Fruit fly (Drosophila melanogaster): ENCODE data around the gene CG9168.

CG9168 gene

DNA sequence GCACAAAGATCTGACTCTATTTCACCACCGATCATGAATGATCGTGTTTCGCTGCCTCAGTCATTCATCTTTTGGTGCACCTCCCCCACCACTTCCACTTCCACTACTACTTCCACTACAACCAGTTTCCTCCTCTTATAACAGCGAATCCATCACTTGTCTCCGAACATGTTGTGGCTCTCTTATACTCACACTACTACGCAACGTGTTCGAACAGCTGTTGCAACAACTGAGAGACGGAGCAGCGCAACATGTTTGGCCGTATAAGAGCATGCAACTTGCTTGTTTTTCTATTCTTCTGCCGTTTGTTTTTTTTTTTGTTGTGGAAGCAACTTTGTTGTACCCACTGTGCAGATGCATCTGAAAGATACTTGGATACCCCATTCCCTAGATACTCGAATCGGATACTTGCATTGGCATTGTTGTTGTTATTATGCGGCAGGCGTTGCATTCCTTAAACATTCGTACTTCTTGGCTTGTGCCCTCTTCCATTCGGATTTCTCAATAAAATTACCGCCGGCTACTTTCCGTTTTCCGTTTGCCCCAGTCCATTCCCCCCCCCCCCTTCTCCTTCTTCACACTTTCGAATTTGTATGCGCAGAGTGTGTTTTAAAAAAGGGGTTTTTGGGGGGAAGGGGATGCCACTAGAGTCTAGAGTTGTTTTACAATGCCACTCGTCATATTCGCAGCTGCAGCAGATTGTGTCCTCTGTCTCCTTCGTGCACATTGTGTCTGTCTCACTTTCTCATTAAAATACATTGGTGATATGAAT lies 43.8 kb upstream of the CG9168 start (continued):
- TF ChIP-seq lilli (GFP tag; optimal IDR thresholded peaks at IDR 0.05) (no peak), org-1 (GFP tag; optimal IDR thresholded peaks at IDR 0.05) (no peak), CG34422 (GFP tag; IDR thresholded peaks at IDR 0.05) (no peak), CG12299 (tag; optimal IDR thresholded peaks at IDR 0.05) (no peak), CG10654 (GFP tag; optimal IDR thresholded peaks at IDR 0.05) (no peak), pan (optimal IDR thresholded peaks at IDR 0.05) (no peak), pan (GFP tag; optimal IDR thresholded peaks at IDR 0.05 in 1 of 2, IDR thresholded peaks at IDR 0.05 in 1 of 2) (no peak), CG7271 (tag; optimal IDR thresholded peaks at IDR 0.05) (no peak), CG3163 (GFP tag; optimal IDR thresholded peaks at IDR 0.05) (no peak), CG13296 (GFP tag; optimal IDR thresholded peaks at IDR 0.05) (no peak), Lim3 (GFP tag; IDR thresholded peaks at IDR 0.05) (no peak), twi (tag; optimal IDR thresholded peaks at IDR 0.05) (no peak), CG3995 (GFP tag; optimal IDR thresholded peaks at IDR 0.05) (no peak), dmrt11E (tag; optimal IDR thresholded peaks at IDR 0.05) (no peak), Fer2 (tag; optimal IDR thresholded peaks at IDR 0.05) (no peak), C15 (GFP tag; IDR thresholded peaks at IDR 0.05) (no peak), CG5180 (GFP tag; optimal IDR thresholded peaks at IDR 0.05) (peak; percentile 99), Usf (GFP tag; optimal IDR thresholded peaks at IDR 0.05) (no peak), Side (GFP tag; optimal IDR thresholded peaks at IDR 0.05) (no peak), Atf3 (GFP tag; optimal IDR thresholded peaks at IDR 0.05) (no peak), MESR4 (GFP tag; optimal IDR thresholded peaks at IDR 0.05) (no peak), CG14441 (GFP tag; IDR thresholded peaks at IDR 0.05) (no peak), Rx (GFP tag; IDR thresholded peaks at IDR 0.05) (no peak), jigr1 (GFP tag; IDR thresholded peaks at IDR 0.05) (no peak), CG18599 (GFP tag; optimal IDR thresholded peaks at IDR 0.05) (no peak), Awh (GFP tag; IDR thresholded peaks at IDR 0.05) (no peak)

DNA sequence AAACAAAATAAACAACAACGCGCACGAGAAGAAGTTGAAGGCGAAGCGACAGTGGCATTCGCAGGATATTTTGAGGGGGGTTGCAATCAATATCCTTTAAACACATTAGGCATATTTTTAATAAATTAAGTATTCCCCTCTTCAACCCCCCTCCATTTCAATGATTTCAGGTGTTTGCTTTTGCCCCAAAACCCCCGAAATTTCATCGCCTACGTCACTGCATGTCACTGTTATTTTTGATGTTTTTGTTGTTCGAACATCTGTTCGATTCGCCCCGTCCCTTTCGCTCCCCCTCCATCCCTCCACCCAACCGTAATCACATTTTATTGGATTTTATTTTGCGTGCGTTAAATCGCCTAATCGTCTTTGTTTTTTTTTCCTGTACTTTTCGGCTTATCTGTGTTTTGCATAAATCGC lies 42.6 kb upstream of the CG9168 start:
- TF ChIP-seq oc (tag; optimal IDR thresholded peaks at IDR 0.05) (peak; percentile 73), lab (GFP tag; optimal IDR thresholded peaks at IDR 0.05) (peak; percentile 88), sug (tag; optimal IDR thresholded peaks at IDR 0.05) (peak; percentile 33), CG8924 (tag; optimal IDR thresholded peaks at IDR 0.05) (peak; percentile 79), CG10431 (GFP tag; optimal IDR thresholded peaks at IDR 0.05) (no peak), CG17829 (tag; optimal IDR thresholded peaks at IDR 0.05) (peak; percentile 80), CrebB (tag; optimal IDR thresholded peaks at IDR 0.05) (peak; percentile 49), CG18262 (tag; optimal IDR thresholded peaks at IDR 0.05) (peak; percentile 83), Elba2 (GFP tag; optimal IDR thresholded peaks at IDR 0.05) (peak; percentile 76), CG8281 (tag; optimal IDR thresholded peaks at IDR 0.05) (peak; percentile 35), CG15073 (GFP tag; optimal IDR thresholded peaks at IDR 0.05) (no peak), kni (GFP tag; optimal IDR thresholded peaks at IDR 0.05) (no peak), ato (GFP tag; IDR thresholded peaks at IDR 0.05; ENCODE audit: partially characterized antibody) (no peak), Trl (optimal IDR thresholded peaks at IDR 0.05) (no peak), Trl (GFP tag; optimal IDR thresholded peaks at IDR 0.05) (peak; percentile 77), Stat92E (GFP tag; optimal IDR thresholded peaks at IDR 0.05) (no peak), sr (GFP tag; IDR thresholded peaks at IDR 0.05) (peak; percentile 69; the same call in 2 of the 3 replicates), yki (optimal IDR thresholded peaks at IDR 0.05) (no peak), CG10267 (tag; optimal IDR thresholded peaks at IDR 0.05) (peak; percentile 76), vfl (GFP tag; optimal IDR thresholded peaks at IDR 0.05) (peak; percentile 36), zfh1 (GFP tag; IDR thresholded peaks at IDR 0.05) (peak; percentile 97), twi (tag; optimal IDR thresholded peaks at IDR 0.05) (peak; percentile 77), CG1792 (GFP tag; optimal IDR thresholded peaks at IDR 0.05) (no peak), zfh2 (GFP tag; optimal IDR thresholded peaks at IDR 0.05) (peak; percentile 56), Nf-YC (tag; optimal IDR thresholded peaks at IDR 0.05) (peak; percentile 18), CG12236 (GFP tag; optimal IDR thresholded peaks at IDR 0.05) (peak; percentile 9)

All from whole organism, embryonic.